Worm (Caenorhabditis elegans) whole organism, mixed stage, embryonic: ENCODE measurements around the gene snr-6.

Experiments
- M03D4.4 ChIP-seq: sonication (generic microtip); optimal IDR thresholded peaks from 2 replicates; lab custom pipeline; 2017; ENCODE audit warnings: mild to moderate bottlenecking, missing genetic modification characterization, missing compliant biosample characterization
- bed-3 ChIP-seq: fragments of 200-800 bp; sonication (Bioruptor generic); optimal IDR thresholded peaks from 3 replicates; lab custom pipeline; 2018; ENCODE audit warnings: mild to moderate bottlenecking, missing genetic modification characterization, moderate library complexity, missing compliant biosample characterization
- blmp-1 ChIP-seq: fragments of 150-350 bp; optimal IDR thresholded peaks from 2 replicates; lab custom pipeline; 2014; ENCODE audit warnings: missing biosample characterization, missing genetic modification characterization
- ceh-39 ChIP-seq: fragments of 150-350 bp; optimal IDR thresholded peaks from 2 replicates; lab custom pipeline; 2014; ENCODE audit warnings: missing biosample characterization, missing genetic modification characterization
- ceh-43 ChIP-seq: fragments of 200-800 bp; sonication (Bioruptor generic); optimal IDR thresholded peaks from 2 replicates; lab custom pipeline; 2018; ENCODE audit warnings: mild to moderate bottlenecking, missing genetic modification characterization, moderate library complexity, missing compliant biosample characterization
- ceh-83 ChIP-seq: fragments of 200-800 bp; sonication (Bioruptor generic); optimal IDR thresholded peaks from 2 replicates; lab custom pipeline; 2018; ENCODE audit warnings: mild to moderate bottlenecking, missing genetic modification characterization, missing compliant biosample characterization
- ces-1 ChIP-seq: fragments of 150-350 bp; optimal IDR thresholded peaks from 2 replicates; lab custom pipeline; 2014; ENCODE audit warnings: missing biosample characterization, missing genetic modification reagents, missing genetic modification characterization
- cnd-1 ChIP-seq: fragments of 200-800 bp; sonication (Bioruptor generic); optimal IDR thresholded peaks from 2 replicates; lab custom pipeline; 2018; ENCODE audit warnings: mild to moderate bottlenecking, missing genetic modification characterization, missing compliant biosample characterization
- drap-1 ChIP-seq: fragments of 200-800 bp; sonication (Bioruptor generic); optimal IDR thresholded peaks from 3 replicates; lab custom pipeline; 2018; ENCODE audit warnings: mild to moderate bottlenecking, missing genetic modification characterization, missing compliant biosample characterization
- elt-1 ChIP-seq: sonication (generic microtip); optimal IDR thresholded peaks from 2 replicates; lab custom pipeline; 2017; ENCODE audit warnings: missing genetic modification characterization, mild to moderate bottlenecking, missing compliant biosample characterization, antibody characterized with exemption, moderate library complexity, borderline replicate concordance; ENCODE audit not compliant: insufficient read depth
- elt-3 ChIP-seq: fragments of 150-350 bp; optimal IDR thresholded peaks from 2 replicates; lab custom pipeline; 2014; ENCODE audit warnings: missing biosample characterization, missing genetic modification characterization
- flh-1 ChIP-seq: fragments of 200-800 bp; sonication (Bioruptor generic); optimal IDR thresholded peaks from 2 replicates; lab custom pipeline; 2018; ENCODE audit warnings: mild to moderate bottlenecking, missing genetic modification characterization, moderate library complexity, missing compliant biosample characterization
- ham-2 ChIP-seq: fragments of 200-800 bp; sonication (Bioruptor generic); optimal IDR thresholded peaks from 2 replicates; lab custom pipeline; 2018; ENCODE audit warnings: mild to moderate bottlenecking, missing genetic modification characterization, missing compliant biosample characterization
- hlh-1 ChIP-seq: fragments of 150-350 bp; optimal IDR thresholded peaks from 2 replicates; lab custom pipeline; 2014; ENCODE audit warnings: missing biosample characterization, missing genetic modification reagents, missing genetic modification characterization
- lin-13 ChIP-seq: fragments of 150-350 bp; optimal IDR thresholded peaks from 2 replicates; lab custom pipeline; 2014; ENCODE audit warnings: missing biosample characterization, missing genetic modification characterization
- lin-32 ChIP-seq: fragments of 200-800 bp; sonication (Bioruptor generic); optimal IDR thresholded peaks from 2 replicates; lab custom pipeline; 2018; ENCODE audit warnings: mild to moderate bottlenecking, missing genetic modification characterization, missing compliant biosample characterization
- mab-5 ChIP-seq: fragments of 150-350 bp; optimal IDR thresholded peaks from 2 replicates; lab custom pipeline; 2014; ENCODE audit warnings: missing biosample characterization, missing genetic modification characterization
- mep-1 ChIP-seq: fragments of 150-350 bp; optimal IDR thresholded peaks from 2 replicates; lab custom pipeline; 2017; ENCODE audit warnings: missing biosample characterization, missing genetic modification reagents, missing genetic modification characterization, inconsistent platforms
- mls-2 ChIP-seq: sonication (generic microtip); optimal IDR thresholded peaks from 2 replicates; lab custom pipeline; 2016; ENCODE audit warnings: mild to moderate bottlenecking, missing genetic modification characterization, moderate library complexity, missing compliant biosample characterization
- nhr-2 ChIP-seq: fragments of 150-350 bp; optimal IDR thresholded peaks from 2 replicates; lab custom pipeline; 2014; ENCODE audit warnings: missing biosample characterization, missing genetic modification characterization
- nhr-237 ChIP-seq: fragments of 150-350 bp; optimal IDR thresholded peaks from 2 replicates; lab custom pipeline; 2014; ENCODE audit warnings: missing biosample characterization, missing genetic modification characterization
- nhr-76 ChIP-seq: sonication (generic microtip); optimal IDR thresholded peaks from 2 replicates; lab custom pipeline; 2017; ENCODE audit warnings: missing biosample characterization, missing genetic modification characterization
- pha-4 ChIP-seq: fragments of 150-350 bp; optimal IDR thresholded peaks from 2 replicates; lab custom pipeline; 2018; ENCODE audit warnings: missing biosample characterization, missing genetic modification reagents, missing genetic modification characterization
- sem-2 ChIP-seq: fragments of 200-800 bp; sonication (Bioruptor generic); optimal IDR thresholded peaks from 2 replicates; lab custom pipeline; 2018; ENCODE audit warnings: mild to moderate bottlenecking, missing genetic modification characterization, missing compliant biosample characterization
- snpc-4 ChIP-seq: fragments of 150-350 bp; optimal IDR thresholded peaks from 2 replicates; lab custom pipeline; 2014; ENCODE audit warnings: missing biosample characterization, missing genetic modification characterization
- sptf-1 ChIP-seq: sonication (generic microtip); optimal IDR thresholded peaks from 2 replicates; lab custom pipeline; 2017; ENCODE audit warnings: mild to moderate bottlenecking, missing genetic modification characterization, moderate library complexity, missing compliant biosample characterization
- unc-120 ChIP-seq: sonication (generic microtip); optimal IDR thresholded peaks from 2 replicates; lab custom pipeline; 2017; ENCODE audit warnings: missing genetic modification characterization, missing compliant biosample characterization; ENCODE audit not compliant: poor library complexity, severe bottlenecking
- unc-39 ChIP-seq: fragments of 150-350 bp; optimal IDR thresholded peaks from 2 replicates; lab custom pipeline; 2014; ENCODE audit warnings: missing biosample characterization, missing genetic modification characterization
- unc-62 ChIP-seq: fragments of 150-350 bp; optimal IDR thresholded peaks from 2 replicates; lab custom pipeline; 2014; ENCODE audit warnings: missing biosample characterization, missing genetic modification reagents, missing genetic modification characterization
- zip-8 ChIP-seq: fragments of 150-350 bp; optimal IDR thresholded peaks from 2 replicates; lab custom pipeline; 2014; ENCODE audit warnings: missing biosample characterization, missing genetic modification characterization
- ztf-11 ChIP-seq: fragments of 150-350 bp; optimal IDR thresholded peaks from 2 replicates; lab custom pipeline; 2014; ENCODE audit warnings: missing biosample characterization, missing genetic modification characterization

Gene snr-6

ce11 chrIII:12411059-12411458 is 18.4 kb downstream of the snr-6 start:
- no peak for TF ChIP-seq ztf-11 (tag; lab: Kevin White, UChicago)
- TF ChIP-seq mab-5 (tag; lab: Kevin White, UChicago) = no peak
- no peak for TF ChIP-seq bed-3 (GFP tag; lab: Kevin White, UChicago)
- no peak for TF ChIP-seq elt-1 (tag; lab: Kevin White, UChicago)
- no peak for TF ChIP-seq lin-13 (tag; lab: Kevin White, UChicago)
- TF ChIP-seq pha-4 (tag; lab: Kevin White, UChicago) = no peak

- TF ChIP-seq unc-120 (tag; lab: Kevin White, UChicago) (no peak), ces-1 (GFP tag; lab: Kevin White, UChicago) (peak; percentile 25)
These were observed 19.1 kb downstream of the snr-6 start for ce11 chrIII:12410304-12410703.

DNA sequence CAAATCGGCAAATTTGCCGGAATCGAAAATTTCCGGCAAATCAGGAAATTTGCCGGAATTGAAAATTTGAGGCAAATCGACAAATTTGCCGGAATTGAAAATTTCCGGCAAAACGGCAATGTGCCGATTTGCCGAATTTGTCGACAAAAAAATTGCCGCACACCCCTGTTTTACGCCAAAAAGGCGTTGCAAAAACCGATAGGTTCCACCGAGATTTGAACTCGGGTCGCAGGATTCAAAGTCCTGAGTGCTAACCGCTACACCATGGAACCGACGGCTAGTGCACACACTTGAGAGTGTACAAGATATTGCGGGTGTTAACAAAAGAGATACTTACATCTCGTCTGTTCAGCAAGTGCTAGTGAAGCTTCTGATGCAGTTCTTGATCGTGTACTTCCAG is 29.7 kb downstream of the snr-6 start:
- no peak for TF ChIP-seq hlh-1
- TF ChIP-seq drap-1 (GFP tag; lab: Kevin White, UChicago) = peak; percentile 47
- TF ChIP-seq mep-1 (tag; lab: Kevin White, UChicago) = no peak
- TF ChIP-seq flh-1 (GFP tag; lab: Kevin White, UChicago) = peak; percentile 20
- peak; percentile 46 for TF ChIP-seq cnd-1 (tag; lab: Kevin White, UChicago)
- TF ChIP-seq nhr-2 = no peak
- no peak for TF ChIP-seq nhr-76 (tag; lab: Kevin White, UChicago)
- no peak for TF ChIP-seq lin-13 (tag; lab: Kevin White, UChicago)
- TF ChIP-seq sptf-1 (tag; lab: Kevin White, UChicago) = peak; percentile 84
- TF ChIP-seq M03D4.4 = peak; percentile 14
- TF ChIP-seq unc-120 (tag; lab: Kevin White, UChicago) = peak; percentile 40
- TF ChIP-seq blmp-1 = no peak
- TF ChIP-seq ham-2 (GFP tag; lab: Kevin White, UChicago) = peak; percentile 5
- TF ChIP-seq unc-62 = no peak
- peak; percentile 80 for TF ChIP-seq lin-32 (GFP tag; lab: Kevin White, UChicago)
- no peak for TF ChIP-seq elt-3 (tag; lab: Kevin White, UChicago)
- no peak for TF ChIP-seq ceh-39
- TF ChIP-seq ceh-43 = peak; percentile 12
- peak; percentile 32 for TF ChIP-seq sem-2 (GFP tag; lab: Kevin White, UChicago)
- no peak for TF ChIP-seq unc-39 (tag; lab: Kevin White, UChicago)
- TF ChIP-seq bed-3 (GFP tag; lab: Kevin White, UChicago) = peak; percentile 28
- peak; percentile 58 for TF ChIP-seq mls-2 (tag; lab: Kevin White, UChicago)

ce11 chrIII:12398468-12398867 is 31.0 kb downstream of the snr-6 start:
- no peak for TF ChIP-seq mls-2 (tag; lab: Kevin White, UChicago)
- TF ChIP-seq ham-2 (GFP tag; lab: Kevin White, UChicago) = no peak
- TF ChIP-seq ceh-43 = no peak
- no peak for TF ChIP-seq flh-1 (GFP tag; lab: Kevin White, UChicago)

DNA sequence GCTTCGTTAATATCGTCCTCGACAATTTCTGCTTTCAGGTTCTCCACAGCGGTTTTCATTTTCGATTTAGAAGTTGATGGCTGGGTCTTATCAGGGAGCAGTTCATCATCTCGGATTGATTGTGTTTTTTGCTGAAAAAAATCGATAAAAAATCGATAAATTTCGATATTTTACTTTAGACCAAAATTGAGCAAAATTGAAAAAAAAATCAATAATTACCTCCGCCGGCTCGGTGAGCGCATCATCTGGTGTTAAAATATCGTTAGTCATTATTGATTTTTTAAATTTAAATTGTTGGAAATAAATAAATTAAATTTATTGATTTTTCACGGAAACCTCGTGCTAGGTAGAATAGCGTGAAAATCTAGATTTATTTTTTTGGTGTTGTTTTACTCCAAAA is 34.3 kb downstream of the snr-6 start, which contains the start of gene Y49E10.10:
Gene Y49E10.10 (plus strand): TSS at position 381 of the 400 bp plus-strand sequence.
- no peak for TF ChIP-seq M03D4.4
- TF ChIP-seq unc-120 (tag; lab: Kevin White, UChicago) = no peak
- TF ChIP-seq sem-2 (GFP tag; lab: Kevin White, UChicago) = no peak
- TF ChIP-seq, all 35 proteins: peak for 0

DNA sequence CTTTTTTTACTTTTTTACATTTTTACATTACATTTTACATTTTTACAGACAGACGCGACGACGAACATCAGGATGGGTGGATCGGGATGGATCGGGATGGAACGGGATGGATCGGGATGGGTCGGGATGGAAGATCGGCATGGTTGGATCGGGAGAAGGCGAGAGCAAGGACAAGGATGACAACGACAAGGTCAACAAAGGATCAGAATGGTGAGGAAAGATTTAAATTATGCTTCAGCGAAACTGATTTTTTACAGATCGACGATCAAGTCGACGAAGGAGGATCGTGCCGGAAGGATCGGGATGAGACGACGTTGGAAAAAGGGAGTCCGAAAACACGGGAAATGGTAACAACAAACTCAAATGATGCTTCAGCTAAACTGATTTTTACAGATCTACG is 41.3 kb downstream of the snr-6 start:
- TF ChIP-seq nhr-237 (tag; lab: Kevin White, UChicago) = no peak
- TF ChIP-seq nhr-76 (tag; lab: Kevin White, UChicago) = no peak
- TF ChIP-seq elt-1 (tag; lab: Kevin White, UChicago) = no peak
- no peak for TF ChIP-seq ceh-83 (GFP tag; lab: Kevin White, UChicago)
- TF ChIP-seq unc-39 (tag; lab: Kevin White, UChicago) = no peak
- TF ChIP-seq cnd-1 (tag; lab: Kevin White, UChicago) = no peak
- no peak for TF ChIP-seq ztf-11 (tag; lab: Kevin White, UChicago)
- TF ChIP-seq unc-62 = no peak
- no peak for TF ChIP-seq zip-8
- no peak for TF ChIP-seq sem-2 (GFP tag; lab: Kevin White, UChicago)
- no peak for TF ChIP-seq ceh-43
- no peak for TF ChIP-seq ces-1 (GFP tag; lab: Kevin White, UChicago)
- TF ChIP-seq snpc-4 (tag; lab: Kevin White, UChicago) = no peak
- no peak for TF ChIP-seq pha-4 (tag; lab: Kevin White, UChicago)
- no peak for TF ChIP-seq bed-3 (GFP tag; lab: Kevin White, UChicago)
- no peak for TF ChIP-seq ham-2 (GFP tag; lab: Kevin White, UChicago)
- no peak for TF ChIP-seq lin-32 (GFP tag; lab: Kevin White, UChicago)
- TF ChIP-seq, all 35 proteins: peak for 0
